Fruit fly (Drosophila melanogaster): ENCODE data around the gene CG43321.

DNA sequence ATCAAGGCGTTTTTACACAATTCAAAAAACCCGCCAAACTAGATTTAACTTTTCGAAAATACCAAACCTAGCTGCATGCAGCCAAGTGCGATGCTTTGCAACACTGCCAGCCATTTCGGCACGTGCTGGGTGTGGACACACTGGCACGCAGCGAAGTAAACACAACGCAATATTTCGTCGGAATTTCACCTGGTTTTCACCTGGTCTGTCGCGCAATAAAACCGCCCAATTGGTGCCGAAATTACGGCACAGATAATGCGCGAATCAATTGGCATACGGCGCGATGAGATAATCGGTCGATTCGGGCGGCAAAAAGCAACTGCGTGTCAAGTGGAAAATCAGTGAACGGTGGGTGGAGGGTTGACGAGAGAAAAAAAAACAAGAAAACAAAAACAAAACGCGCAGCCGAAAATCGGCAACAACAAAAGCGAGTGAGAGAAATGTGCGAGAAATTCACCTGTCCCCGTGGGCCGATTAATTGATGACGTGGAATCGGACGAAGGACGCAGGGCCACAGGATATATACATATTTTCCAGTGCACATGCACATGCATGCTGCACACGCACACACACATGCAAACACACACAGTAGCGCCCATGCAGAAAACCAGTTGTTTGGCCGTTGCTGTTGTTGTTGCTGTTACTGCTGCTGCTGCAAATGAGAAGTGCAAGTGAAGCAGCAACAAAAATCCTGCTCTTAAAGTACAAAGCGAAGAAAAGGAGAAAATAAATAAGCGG lies 44.3 kb downstream of the CG43321 start, which contains the start of gene Mnn1:
- no peak for TF ChIP-seq Jra (GFP tag; optimal IDR thresholded peaks at IDR 0.05)
- TF ChIP-seq psq (GFP tag; optimal IDR thresholded peaks at IDR 0.05): peak; percentile 84
- no peak for TF ChIP-seq OdsH (GFP tag; optimal IDR thresholded peaks at IDR 0.05)
- TF ChIP-seq ey (GFP tag; optimal IDR thresholded peaks at IDR 0.05): peak; percentile 41
- TF ChIP-seq Rel (GFP tag; optimal IDR thresholded peaks at IDR 0.05): no peak
- peak; percentile 86 for TF ChIP-seq Rel (tag; optimal IDR thresholded peaks at IDR 0.05)
- peak; percentile 17 for TF ChIP-seq sv (GFP tag; optimal IDR thresholded peaks at IDR 0.05)
- TF ChIP-seq Abd-B (GFP tag; optimal IDR thresholded peaks at IDR 0.05): no peak
- TF ChIP-seq pan (optimal IDR thresholded peaks at IDR 0.05): no peak
- peak in 1 of 2 experiments; percentile 56 for TF ChIP-seq foxo (GFP tag; optimal IDR thresholded peaks at IDR 0.05)
- TF ChIP-seq N (GFP tag; optimal IDR thresholded peaks at IDR 0.05): no peak
- no peak for TF ChIP-seq Hnf4 (GFP tag; optimal IDR thresholded peaks at IDR 0.05)
